Fruit fly (Drosophila melanogaster) whole organism, embryonic: ENCODE results near the gene Hayan.
A peak's percentile ranks its signal among the peaks of the same experiment; 100 is the strongest.

ENCODE experiments used
- Asciz ChIP-seq: fragments of 200-800 bp; sonication (Bioruptor generic); optimal IDR thresholded peaks from 2 replicates; lab custom pipeline; 2017; ENCODE audit warnings: missing biosample characterization, mild to moderate bottlenecking, missing genetic modification characterization, missing genetic modification reagents
- BtbVII ChIP-seq: fragments of 200-800 bp; sonication (Bioruptor generic); optimal IDR thresholded peaks from 3 replicates; lab custom pipeline; 2017; ENCODE audit warnings: missing biosample characterization, mild to moderate bottlenecking, missing genetic modification characterization
- C15 ChIP-seq: fragments of 200-800 bp; sonication (Bioruptor generic); IDR thresholded peaks from 3 replicates; pipeline ENCODE4 v1.3.6; 2022; ENCODE audit warnings: missing biosample characterization, missing genetic modification characterization
- CG10543 ChIP-seq: fragments of 200-800 bp; sonication (Bioruptor generic); optimal IDR thresholded peaks from 3 replicates; lab custom pipeline; 2017; ENCODE audit warnings: missing biosample characterization, mild to moderate bottlenecking, missing genetic modification characterization, moderate library complexity
- CG12104 ChIP-seq: fragments of 200-800 bp; sonication (Bioruptor generic); optimal IDR thresholded peaks from 3 replicates; lab custom pipeline; 2016; ENCODE audit warnings: missing biosample characterization, missing genetic modification characterization
- CG12236 ChIP-seq: fragments of 200-800 bp; sonication (Bioruptor generic); optimal IDR thresholded peaks from 2 replicates; lab custom pipeline; 2016; ENCODE audit warnings: missing biosample characterization, missing genetic modification characterization
- CG12659 ChIP-seq: fragments of 200-800 bp; sonication (Bioruptor generic); optimal IDR thresholded peaks from 3 replicates; lab custom pipeline; 2017; ENCODE audit warnings: mild to moderate bottlenecking, missing biosample characterization, missing genetic modification reagents, missing genetic modification characterization
- CG12942 ChIP-seq: fragments of 200-800 bp; sonication (Bioruptor generic); optimal IDR thresholded peaks from 3 replicates; lab custom pipeline; 2016; ENCODE audit warnings: missing biosample characterization, missing genetic modification characterization
- CG14667 ChIP-seq: fragments of 200-800 bp; sonication (Bioruptor generic); IDR thresholded peaks from 2 replicates; pipeline ENCODE4 v1.3.6; 2022; ENCODE audit warnings: missing biosample characterization, missing genetic modification characterization
- CG14710 ChIP-seq: fragments of 200-800 bp; sonication (Bioruptor generic); optimal IDR thresholded peaks from 3 replicates; lab custom pipeline; 2019; ENCODE audit warnings: missing biosample characterization, mild to moderate bottlenecking, missing genetic modification characterization, moderate library complexity
- CG1529 ChIP-seq: fragments of 200-800 bp; sonication (Bioruptor generic); optimal IDR thresholded peaks from 3 replicates; lab custom pipeline; 2018; ENCODE audit warnings: missing biosample characterization, missing genetic modification characterization
- CG16813 ChIP-seq: fragments of 200-800 bp; sonication (Bioruptor generic); IDR thresholded peaks from 3 replicates; pipeline ENCODE4 v1.3.6; 2022; ENCODE audit warnings: missing biosample characterization, missing genetic modification characterization; ENCODE audit not compliant: partially characterized antibody
- CG17829 ChIP-seq: fragments of 200-800 bp; optimal IDR thresholded peaks from 2 replicates; lab custom pipeline; 2019; ENCODE audit warnings: missing biosample characterization, mild to moderate bottlenecking, missing genetic modification characterization, moderate library complexity
- CG17912 ChIP-seq: fragments of 200-800 bp; sonication (Bioruptor generic); optimal IDR thresholded peaks from 2 replicates; lab custom pipeline; 2018; ENCODE audit warnings: missing biosample characterization, mild to moderate bottlenecking, missing genetic modification characterization
- CG1792 ChIP-seq: fragments of 200-800 bp; sonication (Bioruptor generic); optimal IDR thresholded peaks from 2 replicates; lab custom pipeline; 2016; ENCODE audit warnings: missing biosample characterization, missing genetic modification characterization
- CG2116 ChIP-seq: fragments of 200-800 bp; sonication (Bioruptor generic); optimal IDR thresholded peaks from 3 replicates; lab custom pipeline; 2018; ENCODE audit warnings: missing biosample characterization, mild to moderate bottlenecking, missing genetic modification characterization
- CG2129 ChIP-seq: fragments of 200-800 bp; sonication (Bioruptor generic); IDR thresholded peaks from 2 replicates; pipeline ENCODE4 v1.3.6; 2022; ENCODE audit warnings: missing biosample characterization, missing genetic modification characterization; ENCODE audit not compliant: partially characterized antibody
- CG2712 ChIP-seq: fragments of 200-800 bp; optimal IDR thresholded peaks from 3 replicates; lab custom pipeline; 2019; ENCODE audit warnings: missing biosample characterization, mild to moderate bottlenecking, missing genetic modification characterization, moderate library complexity
- CG30431 ChIP-seq: fragments of 200-800 bp; sonication (Bioruptor generic); optimal IDR thresholded peaks from 2 replicates; lab custom pipeline; 2017; ENCODE audit warnings: missing biosample characterization, missing genetic modification characterization
- CG4328 ChIP-seq: fragments of 200-800 bp; sonication (Bioruptor generic); optimal IDR thresholded peaks from 3 replicates; lab custom pipeline; 2017; ENCODE audit warnings: missing biosample characterization, missing genetic modification reagents, missing genetic modification characterization
- CG4360 ChIP-seq: fragments of 200-800 bp; sonication (Bioruptor generic); IDR thresholded peaks from 2 replicates; pipeline ENCODE4 v1.3.6; 2022; ENCODE audit warnings: missing biosample characterization, missing genetic modification characterization
- CG4424 ChIP-seq: fragments of 200-800 bp; sonication (Bioruptor generic); optimal IDR thresholded peaks from 3 replicates; lab custom pipeline; 2016; ENCODE audit warnings: missing biosample characterization, missing genetic modification characterization
- CG4617 ChIP-seq: fragments of 200-800 bp; sonication (Bioruptor generic); optimal IDR thresholded peaks from 3 replicates; lab custom pipeline; 2016; ENCODE audit warnings: missing biosample characterization, missing genetic modification characterization, borderline replicate concordance
- CG4854 ChIP-seq: fragments of 200-800 bp; sonication (Bioruptor generic); optimal IDR thresholded peaks from 2 replicates; lab custom pipeline; 2016; ENCODE audit warnings: missing biosample characterization, missing genetic modification characterization, inconsistent platforms
- CG6175 ChIP-seq: fragments of 200-800 bp; sonication (Bioruptor generic); IDR thresholded peaks from 3 replicates; pipeline ENCODE4 v1.3.6; 2022; ENCODE audit warnings: missing biosample characterization, missing genetic modification characterization
- CG8281 ChIP-seq: fragments of 200-800 bp; sonication (Bioruptor generic); optimal IDR thresholded peaks from 2 replicates; lab custom pipeline; 2018; ENCODE audit warnings: missing biosample characterization, mild to moderate bottlenecking, missing genetic modification characterization, moderate library complexity
- CG9609 ChIP-seq: fragments of 200-800 bp; sonication (Bioruptor generic); optimal IDR thresholded peaks from 3 replicates; lab custom pipeline; 2016; ENCODE audit warnings: missing biosample characterization, missing genetic modification characterization
- CTCF ChIP-seq: fragments of 200-800 bp; sonication (Bioruptor generic); optimal IDR thresholded peaks from 2 replicates; lab custom pipeline; 2017; ENCODE audit warnings: missing biosample characterization, mild to moderate bottlenecking, missing genetic modification characterization, moderate library complexity
- Doc3 ChIP-seq: fragments of 200-800 bp; sonication (Bioruptor generic); IDR thresholded peaks from 3 replicates; pipeline ENCODE4 v1.3.6; 2022; ENCODE audit warnings: missing biosample characterization, missing genetic modification characterization; ENCODE audit not compliant: partially characterized antibody
- GATAe ChIP-seq: fragments of 200-800 bp; sonication (Bioruptor generic); conservative IDR thresholded peaks from 2 replicates; pipeline ENCODE4 v1.3.6; 2022; ENCODE audit warnings: missing biosample characterization, missing genetic modification characterization
- HLHmδ ChIP-seq: fragments of 200-800 bp; sonication (Bioruptor generic); optimal IDR thresholded peaks from 2 replicates; lab custom pipeline; 2018; ENCODE audit warnings: missing biosample characterization, mild to moderate bottlenecking, missing genetic modification characterization, moderate library complexity
- Mrtf ChIP-seq: fragments of 200-800 bp; sonication (Bioruptor generic); IDR thresholded peaks from 3 replicates; pipeline ENCODE4 v1.3.6; 2022; ENCODE audit warnings: missing biosample characterization, missing genetic modification characterization
- Ptx1 ChIP-seq: fragments of 200-800 bp; sonication (Bioruptor generic); IDR thresholded peaks from 2 replicates; pipeline ENCODE4 v1.3.6; 2022; ENCODE audit warnings: missing biosample characterization, missing genetic modification characterization
- bigmax ChIP-seq: fragments of 200-800 bp; sonication (Bioruptor generic); optimal IDR thresholded peaks from 2 replicates; lab custom pipeline; 2018; ENCODE audit warnings: missing biosample characterization, mild to moderate bottlenecking, missing genetic modification characterization
- cad ChIP-seq: fragments of >200 bp; optimal IDR thresholded peaks from 2 replicates; lab custom pipeline; 2017; ENCODE audit warnings: missing biosample characterization, missing genetic modification characterization
- cato ChIP-seq: fragments of 200-800 bp; sonication (Bioruptor generic); optimal IDR thresholded peaks from 2 replicates; lab custom pipeline; 2016; ENCODE audit warnings: missing biosample characterization, missing genetic modification characterization, borderline replicate concordance
- crol ChIP-seq: fragments of 200-800 bp; sonication (Bioruptor generic); IDR thresholded peaks from 2 replicates; pipeline ENCODE4 v1.3.6; 2022; ENCODE audit warnings: missing biosample characterization, missing genetic modification characterization
- dati ChIP-seq: fragments of 200-800 bp; sonication (Bioruptor generic); IDR thresholded peaks from 2 replicates; pipeline ENCODE4 v1.3.6; 2022; ENCODE audit warnings: missing biosample characterization, missing genetic modification characterization
- disco-r ChIP-seq: fragments of 200-800 bp; sonication (Bioruptor generic); optimal IDR thresholded peaks from 2 replicates; lab custom pipeline; 2016; ENCODE audit warnings: missing biosample characterization, missing genetic modification characterization
- dmrt11E ChIP-seq: fragments of 200-800 bp; sonication (Bioruptor generic); optimal IDR thresholded peaks from 3 replicates; lab custom pipeline; 2018; ENCODE audit warnings: missing biosample characterization, mild to moderate bottlenecking, missing genetic modification characterization, moderate library complexity
- fd96Cb ChIP-seq: fragments of 200-800 bp; sonication (Bioruptor generic); optimal IDR thresholded peaks from 2 replicates; lab custom pipeline; 2018; ENCODE audit warnings: missing biosample characterization, mild to moderate bottlenecking, missing genetic modification characterization, moderate library complexity
- h ChIP-seq: fragments of >200 bp; optimal IDR thresholded peaks from 2 replicates; lab custom pipeline; 2017
- inv ChIP-seq: fragments of 200-800 bp; sonication (Bioruptor generic); IDR thresholded peaks from 2 replicates; pipeline ENCODE4 v1.3.6; 2022; ENCODE audit warnings: missing biosample characterization, missing genetic modification characterization; ENCODE audit not compliant: partially characterized antibody
- jing ChIP-seq: fragments of 200-800 bp; sonication (Bioruptor generic); optimal IDR thresholded peaks from 2 replicates; lab custom pipeline; 2018; ENCODE audit warnings: missing biosample characterization, mild to moderate bottlenecking, missing genetic modification characterization
- klu ChIP-seq: fragments of 200-800 bp; sonication (Bioruptor generic); IDR thresholded peaks from 2 replicates; pipeline ENCODE4 v1.3.6; 2022; ENCODE audit warnings: missing biosample characterization, missing genetic modification characterization
- nau ChIP-seq: fragments of 200-800 bp; sonication (Bioruptor generic); optimal IDR thresholded peaks from 3 replicates; lab custom pipeline; 2017; ENCODE audit warnings: missing biosample characterization, mild to moderate bottlenecking, missing genetic modification characterization, missing genetic modification reagents
- odd ChIP-seq: fragments of 200-800 bp; sonication (Bioruptor generic); optimal IDR thresholded peaks from 2 replicates; lab custom pipeline; 2017; ENCODE audit warnings: missing biosample characterization, mild to moderate bottlenecking, missing genetic modification characterization
- pros ChIP-seq: fragments of 200-800 bp; sonication (Bioruptor generic); optimal IDR thresholded peaks from 3 replicates; lab custom pipeline; 2019; ENCODE audit warnings: missing biosample characterization, mild to moderate bottlenecking, missing genetic modification characterization, moderate library complexity
- sens ChIP-seq: fragments of 200-800 bp; sonication (Bioruptor generic); peaks from one replicate; lab custom pipeline; 2016; ENCODE audit warnings: missing biosample characterization, missing genetic modification characterization
- sim ChIP-seq: fragments of 200-800 bp; sonication (Bioruptor generic); IDR thresholded peaks from 2 replicates; pipeline ENCODE4 v1.3.6; 2022; ENCODE audit warnings: missing biosample characterization, missing genetic modification characterization
- trem ChIP-seq: fragments of 200-800 bp; optimal IDR thresholded peaks from 3 replicates; lab custom pipeline; 2019; ENCODE audit warnings: missing biosample characterization, mild to moderate bottlenecking, missing genetic modification characterization, moderate library complexity
- wdn ChIP-seq: fragments of 200-800 bp; sonication (Bioruptor generic); IDR thresholded peaks from 2 replicates; pipeline ENCODE4 v1.3.6; 2022; ENCODE audit warnings: missing biosample characterization, missing genetic modification characterization
- zfh2 ChIP-seq: fragments of 200-800 bp; sonication (Bioruptor generic); optimal IDR thresholded peaks from 2 replicates; lab custom pipeline; 2016; ENCODE audit warnings: missing biosample characterization, missing genetic modification characterization

Hayan gene

dm6 chrX:18533308-18533707, 49.7 kb upstream of the Hayan start (continued):
- no peak for TF ChIP-seq CG1792 (GFP tag; lab: Kevin White, UChicago)
- no peak for TF ChIP-seq disco-r (GFP tag; lab: Kevin White, UChicago)
- TF ChIP-seq zfh2 (GFP tag; lab: Kevin White, UChicago): no peak
- no peak for TF ChIP-seq cad (GFP tag; lab: Kevin White, UChicago)
- TF ChIP-seq jing (GFP tag; lab: Kevin White, UChicago): no peak
- TF ChIP-seq CG4360 (GFP tag; lab: Robert Waterston, UW): no peak
- no peak for TF ChIP-seq C15 (GFP tag; lab: Robert Waterston, UW)
- no peak for TF ChIP-seq dati (GFP tag; lab: Robert Waterston, UW)
- TF ChIP-seq CG12659: peak; percentile 0
- no peak for TF ChIP-seq CG14667 (GFP tag; lab: Robert Waterston, UW)
- TF ChIP-seq Doc3 (GFP tag; lab: Robert Waterston, UW): no peak
- no peak for TF ChIP-seq CG6175
- no peak for TF ChIP-seq CG4854 (GFP tag; lab: Kevin White, UChicago)
- TF ChIP-seq h (lab: Kevin White, UChicago): no peak
- TF ChIP-seq Ptx1 (GFP tag; lab: Robert Waterston, UW): no peak; the same call in none of the 2 replicates
- TF ChIP-seq CG4424 (GFP tag; lab: Kevin White, UChicago): peak; percentile 3
- TF ChIP-seq GATAe (GFP tag; lab: Robert Waterston, UW): no peak
- no peak for TF ChIP-seq Asciz (GFP tag; lab: Kevin White, UChicago)
- no peak for TF ChIP-seq trem (tag; lab: Kevin White, UChicago)
- TF ChIP-seq CG17912 (GFP tag; lab: Kevin White, UChicago): no peak
- no peak for TF ChIP-seq BtbVII (GFP tag; lab: Kevin White, UChicago)
- no peak for TF ChIP-seq sim
- TF ChIP-seq CG8281 (tag; lab: Kevin White, UChicago): no peak
- no peak for TF ChIP-seq pros
- no peak for TF ChIP-seq CG12104 (GFP tag; lab: Kevin White, UChicago)
- TF ChIP-seq CG4617 (GFP tag; lab: Kevin White, UChicago): no peak
- TF ChIP-seq CG1529 (GFP tag; lab: Kevin White, UChicago): peak; percentile 15
- TF ChIP-seq CG9609 (GFP tag; lab: Kevin White, UChicago): no peak
- no peak for TF ChIP-seq CTCF (GFP tag; lab: Kevin White, UChicago)
- peak; percentile 14 for TF ChIP-seq CG14710 (tag; lab: Kevin White, UChicago)
- no peak for TF ChIP-seq CG2116
- no peak for TF ChIP-seq CG12236 (GFP tag; lab: Kevin White, UChicago)
- TF ChIP-seq HLHmδ: no peak
- TF ChIP-seq dmrt11E (tag; lab: Kevin White, UChicago): peak; percentile 62
- peak; percentile 21 for TF ChIP-seq CG17829 (tag; lab: Kevin White, UChicago)
- TF ChIP-seq CG2712 (tag; lab: Kevin White, UChicago): peak; percentile 53
- TF ChIP-seq crol: 0 out of 2 replicates have a peak, but pooled peaks have one; percentile 22
- no peak for TF ChIP-seq inv (GFP tag; lab: Robert Waterston, UW)
- TF ChIP-seq odd (GFP tag; lab: Kevin White, UChicago): no peak
- no peak for TF ChIP-seq cato (GFP tag; lab: Kevin White, UChicago)
- TF ChIP-seq CG2129 (GFP tag; lab: Robert Waterston, UW): no peak
- TF ChIP-seq klu (GFP tag; lab: Robert Waterston, UW): no peak
- no peak for TF ChIP-seq bigmax (GFP tag; lab: Kevin White, UChicago)
- no peak for TF ChIP-seq CG30431 (GFP tag; lab: Kevin White, UChicago)
- no peak for TF ChIP-seq CG4328 (GFP tag; lab: Kevin White, UChicago)
- TF ChIP-seq CG12942 (GFP tag; lab: Kevin White, UChicago): no peak
- no peak for TF ChIP-seq nau (GFP tag; lab: Kevin White, UChicago)
- no peak for TF ChIP-seq Mrtf
- TF ChIP-seq CG16813 (GFP tag; lab: Robert Waterston, UW): no peak
- peak; percentile 89 for TF ChIP-seq sens (GFP tag; lab: Kevin White, UChicago)
- TF ChIP-seq CG10543 (GFP tag; lab: Kevin White, UChicago): no peak
- TF ChIP-seq wdn (GFP tag; lab: Robert Waterston, UW): no peak
- TF ChIP-seq fd96Cb: peak; percentile 33
